Worm (Caenorhabditis elegans): ENCODE results near the gene T25B9.9.

- TF ChIP-seq nhr-12 (tag; optimal IDR thresholded peaks at IDR 0.05), result no peak
- TF ChIP-seq blmp-1 (tag; optimal IDR thresholded peaks at IDR 0.05), result no peak
- no peak for TF ChIP-seq nhr-28 (tag; optimal IDR thresholded peaks at IDR 0.05)
- TF ChIP-seq lin-14 (GFP tag; optimal IDR thresholded peaks at IDR 0.05), result no peak
- no peak for TF ChIP-seq mef-2 (tag; optimal IDR thresholded peaks at IDR 0.05)
- TF ChIP-seq egl-13 (tag; optimal IDR thresholded peaks at IDR 0.05), result no peak
- no peak for TF ChIP-seq jun-1 (tag; optimal IDR thresholded peaks at IDR 0.05)
- no peak for TF ChIP-seq nhr-20 (tag; optimal IDR thresholded peaks at IDR 0.05)
- no peak for TF ChIP-seq snpc-4 (tag; optimal IDR thresholded peaks at IDR 0.05)
- TF ChIP-seq mab-9 (GFP tag; IDR thresholded peaks at IDR 0.05), result no peak
- no peak for TF ChIP-seq nhr-237 (tag; optimal IDR thresholded peaks at IDR 0.05)
These were observed 11.1 kb downstream of the T25B9.9 start, which contains the start of gene swt-3 for ce11 chrIV:10780583-10780982.
